Worm (Caenorhabditis elegans): ENCODE measurements around the gene ndub-11.

- TF ChIP-seq tab-1 (GFP tag; IDR thresholded peaks at IDR 0.05), result no peak
- no peak for TF ChIP-seq T22C8.4 (GFP tag; IDR thresholded peaks at IDR 0.05)
- no peak for TF ChIP-seq flt-1 (GFP tag; IDR thresholded peaks at IDR 0.05)
- TF ChIP-seq cog-1 (tag; optimal IDR thresholded peaks at IDR 0.05), result no peak
- no peak for TF ChIP-seq ztf-23 (GFP tag; IDR thresholded peaks at IDR 0.05)
Observed at ce11 chrIV:8080782-8081181, 49.2 kb downstream of the ndub-11 start.
